Worm (Caenorhabditis elegans): Measurements from ENCODE around the gene sups-1.

DNA sequence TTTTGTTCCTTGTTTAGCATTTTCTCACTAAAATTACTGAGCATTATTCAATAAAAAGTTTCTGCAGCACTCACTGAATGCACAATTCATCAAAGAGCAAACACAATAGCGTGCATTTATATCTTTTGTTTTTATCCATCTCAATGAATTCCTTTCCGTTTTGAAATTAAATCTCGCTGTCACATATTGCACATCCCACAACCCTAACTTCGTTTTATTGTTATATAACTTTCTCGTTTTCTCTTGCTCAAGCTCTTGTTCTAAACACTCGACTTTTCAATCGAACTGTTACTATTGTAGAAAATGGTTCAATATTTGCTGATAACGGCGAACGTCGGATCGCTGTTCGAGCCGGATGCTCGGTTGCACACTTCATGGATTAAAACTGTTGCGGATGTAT, 27.2 kb downstream of the sups-1 start, which contains the start of gene ipp-5:
- no peak for TF ChIP-seq ref-1 (GFP tag; conservative IDR thresholded peaks at IDR 0.05)
- TF ChIP-seq flt-1 (GFP tag; IDR thresholded peaks at IDR 0.05), result no peak
- TF ChIP-seq med-1 (GFP tag; optimal IDR thresholded peaks at IDR 0.05; ENCODE audit: insufficient read depth), result no peak
- no peak for TF ChIP-seq cog-1 (tag; optimal IDR thresholded peaks at IDR 0.05)
- TF ChIP-seq T22C8.4 (GFP tag; IDR thresholded peaks at IDR 0.05), result no peak
- TF ChIP-seq tab-1 (GFP tag; IDR thresholded peaks at IDR 0.05), result no peak
